Worm (Caenorhabditis elegans): ENCODE data around the gene let-765.

- TF ChIP-seq flt-1 (GFP tag; IDR thresholded peaks at IDR 0.05) (no peak), ref-1 (GFP tag; conservative IDR thresholded peaks at IDR 0.05) (no peak), cog-1 (tag; optimal IDR thresholded peaks at IDR 0.05) (no peak), ztf-23 (GFP tag; IDR thresholded peaks at IDR 0.05) (no peak), med-1 (GFP tag; optimal IDR thresholded peaks at IDR 0.05; ENCODE audit: insufficient read depth) (no peak)
These were observed 46.6 kb upstream of the let-765 start for ce11 chrIII:6647568-6647967.
